Fruit fly (Drosophila melanogaster) Kc167 (cell line): ENCODE results near the gene Capa.
"Not testable (repeated sequence)": the region's sequence is repeated elsewhere in the genome, so short reads cannot be mapped to it uniquely, and the experiment has no call there.

ENCODE experiments used
- Myc ChIP-seq: fragments of >200 bp; optimal IDR thresholded peaks from 2 replicates; lab custom pipeline; 2017; ENCODE audit warnings: missing external identifiers
- Sin3A ChIP-seq: fragments of >200 bp; optimal IDR thresholded peaks from 2 replicates; lab custom pipeline; 2018; ENCODE audit warnings: missing external identifiers
- h ChIP-seq: fragments of >200 bp; optimal IDR thresholded peaks from 3 replicates; lab custom pipeline; 2018; ENCODE audit warnings: missing external identifiers
- insv ChIP-seq: fragments of >200 bp; optimal IDR thresholded peaks from 3 replicates; lab custom pipeline; 2018; ENCODE audit warnings: missing external identifiers
- psq ChIP-seq: fragments of >200 bp; optimal IDR thresholded peaks from 2 replicates; lab custom pipeline; 2017; ENCODE audit warnings: missing external identifiers
- ttk ChIP-seq: sonication (Bioruptor generic); optimal IDR thresholded peaks from 2 replicates; lab custom pipeline; 2017; ENCODE audit warnings: missing external identifiers

Gene Capa

dm6 chr3R:29914246-29914645, at the start of gene Capa:
TSS of gene Capa (minus strand) at chr3R:29914346.
- TF ChIP-seq Sin3A (lab: Kevin White, UChicago) (no peak), insv (lab: Kevin White, UChicago) (no peak), h (no peak), Myc (lab: Kevin White, UChicago) (no peak), psq (no peak), ttk (lab: Kevin White, UChicago) (no peak)

- TF ChIP-seq Myc (lab: Kevin White, UChicago): no peak
- no peak for TF ChIP-seq ttk (lab: Kevin White, UChicago)
- TF ChIP-seq h: no peak
- TF ChIP-seq insv (lab: Kevin White, UChicago): no peak
- no peak for TF ChIP-seq psq
These were observed 49.0 kb upstream of the Capa start for dm6 chr3R:29963102-29963501.

dm6 chr3R:29959329-29959728, 45.2 kb upstream of the Capa start:
- no peak for TF ChIP-seq insv (lab: Kevin White, UChicago)
- no peak for TF ChIP-seq ttk (lab: Kevin White, UChicago)
- TF ChIP-seq h: no peak
- TF ChIP-seq psq: no peak
- TF ChIP-seq Myc (lab: Kevin White, UChicago): no peak
- no peak for TF ChIP-seq Sin3A (lab: Kevin White, UChicago)

dm6 chr3R:29935756-29936155, 21.6 kb upstream of the Capa start, which contains the start of the genes eIF2Balpha and Vps13B:
TSS of gene eIF2Balpha (minus strand) at chr3R:29935888.
TSS of gene Vps13B (plus strand) at chr3R:29935978.
- TF ChIP-seq insv (lab: Kevin White, UChicago) (no peak), Sin3A (lab: Kevin White, UChicago) (no peak), Myc (lab: Kevin White, UChicago) (no peak), ttk (lab: Kevin White, UChicago) (no peak), h (no peak), psq (no peak)

- TF ChIP-seq Myc (lab: Kevin White, UChicago) (no peak), insv (lab: Kevin White, UChicago) (no peak), psq (no peak), h (no peak), ttk (lab: Kevin White, UChicago) (no peak), Sin3A (lab: Kevin White, UChicago) (no peak)
These were observed 18.9 kb upstream of the Capa start, which contains the start of the genes Cog7, CG42557 and CG42558 for dm6 chr3R:29933007-29933464. TSS of gene Cog7 (minus strand) at chr3R:29933057. TSS of gene CG42557 (plus strand) at chr3R:29933287. TSS of gene CG42558 (plus strand) at chr3R:29933287.

dm6 chr3R:29930286-29930685, 16.1 kb upstream of the Capa start, which contains the start of gene alpha-Man-Ic:
TSS of gene alpha-Man-Ic (minus strand) at chr3R:29930386.
- no peak for TF ChIP-seq insv (lab: Kevin White, UChicago)

dm6 chr3R:29926955-29927354, 12.8 kb upstream of the Capa start, which contains the start of gene CG15522:
TSS of gene CG15522 (plus strand) at chr3R:29927255.
- no peak for TF ChIP-seq Myc (lab: Kevin White, UChicago)
- TF ChIP-seq ttk (lab: Kevin White, UChicago): no peak
- TF ChIP-seq psq: no peak
- no peak for TF ChIP-seq insv (lab: Kevin White, UChicago)
- TF ChIP-seq Sin3A (lab: Kevin White, UChicago): no peak
- TF ChIP-seq h: no peak

- TF ChIP-seq Myc (lab: Kevin White, UChicago) (no peak), Sin3A (lab: Kevin White, UChicago) (no peak), insv (lab: Kevin White, UChicago) (no peak), psq (no peak), h (no peak), ttk (lab: Kevin White, UChicago) (no peak)
These were observed 11.9 kb upstream of the Capa start, which contains the start of gene Jon99Ci for dm6 chr3R:29926089-29926488. TSS of gene Jon99Ci (minus strand) at chr3R:29926189.

dm6 chr3R:29924515-29924914, 10.4 kb upstream of the Capa start, which contains the start of gene Jon99Cii:
TSS of gene Jon99Cii (minus strand) at chr3R:29924615.
- not testable (repeated sequence) for TF ChIP-seq Myc (lab: Kevin White, UChicago); Sin3A (lab: Kevin White, UChicago); h

- TF ChIP-seq h; psq; Sin3A (lab: Kevin White, UChicago): not testable (repeated sequence)
These were observed 7.8 kb upstream of the Capa start, which contains the start of gene Jon99Ciii for dm6 chr3R:29921916-29922315. TSS of gene Jon99Ciii (plus strand) at chr3R:29922216.

- no peak for TF ChIP-seq psq
- TF ChIP-seq ttk (lab: Kevin White, UChicago): no peak
- no peak for TF ChIP-seq insv (lab: Kevin White, UChicago)
- TF ChIP-seq Sin3A (lab: Kevin White, UChicago): no peak
- no peak for TF ChIP-seq Myc (lab: Kevin White, UChicago)
- TF ChIP-seq h: no peak
These were observed 6.0 kb upstream of the Capa start, which contains the start of gene trp for dm6 chr3R:29920189-29920588. TSS of gene trp (minus strand) at chr3R:29920289.

- TF ChIP-seq h: no peak
- no peak for TF ChIP-seq psq
- TF ChIP-seq insv (lab: Kevin White, UChicago): no peak
- no peak for TF ChIP-seq Myc (lab: Kevin White, UChicago)
- TF ChIP-seq ttk (lab: Kevin White, UChicago): no peak
- no peak for TF ChIP-seq Sin3A (lab: Kevin White, UChicago)
These were observed 6.5 kb downstream of the Capa start, which contains the start of gene CG31036 for dm6 chr3R:29907601-29908175. TSS of gene CG31036 (plus strand) at chr3R:29908107.
